Worm (Caenorhabditis elegans) whole organism, mixed stage, embryonic: ENCODE measurements around the gene C31H2.14.
A peak's percentile ranks its signal among the peaks of the same experiment; 100 is the strongest.

Experiments
- M03D4.4 ChIP-seq: sonication (generic microtip); optimal IDR thresholded peaks from 2 replicates; lab custom pipeline; 2017; ENCODE audit warnings: mild to moderate bottlenecking, missing genetic modification characterization, missing compliant biosample characterization
- blmp-1 ChIP-seq: fragments of 150-350 bp; optimal IDR thresholded peaks from 2 replicates; lab custom pipeline; 2014; ENCODE audit warnings: missing biosample characterization, missing genetic modification characterization
- ceh-39 ChIP-seq: fragments of 150-350 bp; optimal IDR thresholded peaks from 2 replicates; lab custom pipeline; 2014; ENCODE audit warnings: missing biosample characterization, missing genetic modification characterization
- ceh-43 ChIP-seq: fragments of 200-800 bp; sonication (Bioruptor generic); optimal IDR thresholded peaks from 2 replicates; lab custom pipeline; 2018; ENCODE audit warnings: mild to moderate bottlenecking, missing genetic modification characterization, moderate library complexity, missing compliant biosample characterization
- ces-1 ChIP-seq: fragments of 150-350 bp; optimal IDR thresholded peaks from 2 replicates; lab custom pipeline; 2014; ENCODE audit warnings: missing biosample characterization, missing genetic modification reagents, missing genetic modification characterization
- cnd-1 ChIP-seq: fragments of 200-800 bp; sonication (Bioruptor generic); optimal IDR thresholded peaks from 2 replicates; lab custom pipeline; 2018; ENCODE audit warnings: mild to moderate bottlenecking, missing genetic modification characterization, missing compliant biosample characterization
- drap-1 ChIP-seq: fragments of 200-800 bp; sonication (Bioruptor generic); optimal IDR thresholded peaks from 3 replicates; lab custom pipeline; 2018; ENCODE audit warnings: mild to moderate bottlenecking, missing genetic modification characterization, missing compliant biosample characterization
- elt-1 ChIP-seq: sonication (generic microtip); optimal IDR thresholded peaks from 2 replicates; lab custom pipeline; 2017; ENCODE audit warnings: missing genetic modification characterization, mild to moderate bottlenecking, missing compliant biosample characterization, antibody characterized with exemption, moderate library complexity, borderline replicate concordance; ENCODE audit not compliant: insufficient read depth
- elt-3 ChIP-seq: fragments of 150-350 bp; optimal IDR thresholded peaks from 2 replicates; lab custom pipeline; 2014; ENCODE audit warnings: missing biosample characterization, missing genetic modification characterization
- flh-1 ChIP-seq: fragments of 200-800 bp; sonication (Bioruptor generic); optimal IDR thresholded peaks from 2 replicates; lab custom pipeline; 2018; ENCODE audit warnings: mild to moderate bottlenecking, missing genetic modification characterization, moderate library complexity, missing compliant biosample characterization
- ham-2 ChIP-seq: fragments of 200-800 bp; sonication (Bioruptor generic); optimal IDR thresholded peaks from 2 replicates; lab custom pipeline; 2018; ENCODE audit warnings: mild to moderate bottlenecking, missing genetic modification characterization, missing compliant biosample characterization
- hlh-1 ChIP-seq: fragments of 150-350 bp; optimal IDR thresholded peaks from 2 replicates; lab custom pipeline; 2014; ENCODE audit warnings: missing biosample characterization, missing genetic modification reagents, missing genetic modification characterization
- lin-13 ChIP-seq: fragments of 150-350 bp; optimal IDR thresholded peaks from 2 replicates; lab custom pipeline; 2014; ENCODE audit warnings: missing biosample characterization, missing genetic modification characterization
- lin-32 ChIP-seq: fragments of 200-800 bp; sonication (Bioruptor generic); optimal IDR thresholded peaks from 2 replicates; lab custom pipeline; 2018; ENCODE audit warnings: mild to moderate bottlenecking, missing genetic modification characterization, missing compliant biosample characterization
- lsy-2 ChIP-seq: fragments of 150-350 bp; optimal IDR thresholded peaks from 2 replicates; lab custom pipeline; 2014; ENCODE audit warnings: missing biosample characterization, missing genetic modification characterization
- mab-5 ChIP-seq: fragments of 150-350 bp; optimal IDR thresholded peaks from 2 replicates; lab custom pipeline; 2014; ENCODE audit warnings: missing biosample characterization, missing genetic modification characterization
- mep-1 ChIP-seq: fragments of 150-350 bp; optimal IDR thresholded peaks from 2 replicates; lab custom pipeline; 2017; ENCODE audit warnings: missing biosample characterization, missing genetic modification reagents, missing genetic modification characterization, inconsistent platforms
- mls-2 ChIP-seq: sonication (generic microtip); optimal IDR thresholded peaks from 2 replicates; lab custom pipeline; 2016; ENCODE audit warnings: mild to moderate bottlenecking, missing genetic modification characterization, moderate library complexity, missing compliant biosample characterization
- nhr-12 ChIP-seq: fragments of 150-350 bp; optimal IDR thresholded peaks from 2 replicates; lab custom pipeline; 2014; ENCODE audit warnings: missing biosample characterization, missing genetic modification characterization
- nhr-237 ChIP-seq: fragments of 150-350 bp; optimal IDR thresholded peaks from 2 replicates; lab custom pipeline; 2014; ENCODE audit warnings: missing biosample characterization, missing genetic modification characterization
- nhr-28 ChIP-seq: fragments of 150-350 bp; optimal IDR thresholded peaks from 2 replicates; lab custom pipeline; 2014; ENCODE audit warnings: missing biosample characterization, missing genetic modification characterization
- nhr-76 ChIP-seq: sonication (generic microtip); optimal IDR thresholded peaks from 2 replicates; lab custom pipeline; 2017; ENCODE audit warnings: missing biosample characterization, missing genetic modification characterization
- pha-4 ChIP-seq: fragments of 150-350 bp; optimal IDR thresholded peaks from 2 replicates; lab custom pipeline; 2018; ENCODE audit warnings: missing biosample characterization, missing genetic modification reagents, missing genetic modification characterization
- sem-2 ChIP-seq: fragments of 200-800 bp; sonication (Bioruptor generic); optimal IDR thresholded peaks from 2 replicates; lab custom pipeline; 2018; ENCODE audit warnings: mild to moderate bottlenecking, missing genetic modification characterization, missing compliant biosample characterization
- snpc-4 ChIP-seq: fragments of 150-350 bp; optimal IDR thresholded peaks from 2 replicates; lab custom pipeline; 2014; ENCODE audit warnings: missing biosample characterization, missing genetic modification characterization
- sptf-1 ChIP-seq: sonication (generic microtip); optimal IDR thresholded peaks from 2 replicates; lab custom pipeline; 2017; ENCODE audit warnings: mild to moderate bottlenecking, missing genetic modification characterization, moderate library complexity, missing compliant biosample characterization
- tbx-8 ChIP-seq: fragments of 200-800 bp; sonication (Bioruptor generic); optimal IDR thresholded peaks from 2 replicates; lab custom pipeline; 2018; ENCODE audit warnings: mild to moderate bottlenecking, missing genetic modification characterization, moderate library complexity, missing compliant biosample characterization
- unc-120 ChIP-seq: sonication (generic microtip); optimal IDR thresholded peaks from 2 replicates; lab custom pipeline; 2017; ENCODE audit warnings: missing genetic modification characterization, missing compliant biosample characterization; ENCODE audit not compliant: poor library complexity, severe bottlenecking
- unc-39 ChIP-seq: fragments of 150-350 bp; optimal IDR thresholded peaks from 2 replicates; lab custom pipeline; 2014; ENCODE audit warnings: missing biosample characterization, missing genetic modification characterization
- unc-62 ChIP-seq: fragments of 150-350 bp; optimal IDR thresholded peaks from 2 replicates; lab custom pipeline; 2014; ENCODE audit warnings: missing biosample characterization, missing genetic modification reagents, missing genetic modification characterization
- zip-8 ChIP-seq: fragments of 150-350 bp; optimal IDR thresholded peaks from 2 replicates; lab custom pipeline; 2014; ENCODE audit warnings: missing biosample characterization, missing genetic modification characterization
- ztf-11 ChIP-seq: fragments of 150-350 bp; optimal IDR thresholded peaks from 2 replicates; lab custom pipeline; 2014; ENCODE audit warnings: missing biosample characterization, missing genetic modification characterization

Gene C31H2.14

DNA sequence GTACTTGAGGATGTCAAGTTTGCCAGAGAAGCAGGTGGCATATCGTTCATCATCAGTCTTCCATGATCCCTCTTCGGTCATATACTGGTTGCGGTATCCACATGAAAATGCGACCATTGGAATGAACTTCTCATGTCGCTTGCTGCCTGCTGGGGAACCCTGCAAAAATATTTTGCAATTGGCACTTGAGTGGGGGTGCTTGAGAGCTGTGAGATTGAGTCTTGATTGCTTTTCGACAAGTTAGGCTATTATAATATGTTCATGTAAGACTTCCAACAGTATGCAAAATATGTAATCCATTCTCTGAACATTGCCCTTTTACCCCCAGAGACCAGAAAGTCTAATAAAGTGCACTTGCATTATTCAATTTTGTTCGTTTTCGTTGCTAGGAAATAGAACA, 31.8 kb upstream of the C31H2.14 start:
- TF ChIP-seq zip-8 (tag; lab: Kevin White, UChicago) (no peak), unc-39 (tag; lab: Kevin White, UChicago) (no peak), sptf-1 (tag; lab: Kevin White, UChicago) (no peak), ztf-11 (tag; lab: Kevin White, UChicago) (no peak), drap-1 (GFP tag; lab: Kevin White, UChicago) (no peak), flh-1 (GFP tag; lab: Kevin White, UChicago) (no peak), blmp-1 (tag; lab: Kevin White, UChicago) (no peak), M03D4.4 (tag; lab: Kevin White, UChicago) (no peak), nhr-12 (no peak), mls-2 (tag; lab: Kevin White, UChicago) (no peak), nhr-237 (tag; lab: Kevin White, UChicago) (no peak), ces-1 (GFP tag; lab: Kevin White, UChicago) (no peak), elt-3 (tag; lab: Kevin White, UChicago) (no peak), nhr-28 (tag; lab: Kevin White, UChicago) (no peak), mep-1 (tag; lab: Kevin White, UChicago) (no peak), unc-120 (tag; lab: Kevin White, UChicago) (no peak), unc-62 (GFP tag; lab: Kevin White, UChicago) (no peak)

DNA sequence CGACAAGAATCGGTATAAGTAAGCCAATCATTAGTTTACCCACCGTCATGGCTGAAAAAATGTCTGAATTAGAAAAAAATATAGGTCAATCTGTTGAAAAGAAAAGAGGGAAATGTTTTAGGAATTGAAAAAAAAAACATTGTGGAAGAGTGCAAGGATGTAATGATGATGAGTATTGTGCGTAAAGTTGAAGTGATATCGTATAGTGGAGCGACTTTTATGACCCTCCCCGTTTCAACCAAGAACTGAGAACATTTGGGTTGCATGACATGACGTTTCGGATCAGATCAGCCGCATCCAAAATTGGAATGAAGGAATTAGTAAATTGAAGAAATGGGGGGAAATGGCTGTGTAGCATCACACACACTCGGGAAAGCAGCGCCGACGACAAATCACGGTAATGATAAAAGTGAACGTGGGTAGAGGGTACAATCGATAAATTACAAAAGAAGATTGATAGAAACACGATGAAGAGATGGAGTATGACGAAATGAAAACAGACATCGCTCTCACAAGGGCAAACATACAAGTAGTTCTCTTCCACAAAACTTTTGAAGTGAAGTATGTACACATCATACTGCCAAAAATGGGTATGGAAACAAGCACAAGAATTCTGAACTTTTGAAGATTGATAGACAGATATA, 31.1 kb upstream of the C31H2.14 start, which contains the start of gene apl-1:
apl-1 (minus strand) TSS at position 51 of the 644 bp plus-strand sequence.
- no peak for TF ChIP-seq nhr-237 (tag; lab: Kevin White, UChicago)
- TF ChIP-seq lin-32 (GFP tag; lab: Kevin White, UChicago) = no peak
- no peak for TF ChIP-seq tbx-8
- no peak for TF ChIP-seq ham-2 (GFP tag; lab: Kevin White, UChicago)
- TF ChIP-seq snpc-4 = no peak
- TF ChIP-seq mep-1 (tag; lab: Kevin White, UChicago) = no peak
- TF ChIP-seq blmp-1 (tag; lab: Kevin White, UChicago) = no peak
- no peak for TF ChIP-seq unc-62 (GFP tag; lab: Kevin White, UChicago)
- TF ChIP-seq mab-5 (tag; lab: Kevin White, UChicago) = no peak
- no peak for TF ChIP-seq ztf-11 (tag; lab: Kevin White, UChicago)
- TF ChIP-seq ceh-43 (GFP tag; lab: Kevin White, UChicago) = no peak
- no peak for TF ChIP-seq nhr-12
- TF ChIP-seq hlh-1 (tag; lab: Kevin White, UChicago) = no peak

DNA sequence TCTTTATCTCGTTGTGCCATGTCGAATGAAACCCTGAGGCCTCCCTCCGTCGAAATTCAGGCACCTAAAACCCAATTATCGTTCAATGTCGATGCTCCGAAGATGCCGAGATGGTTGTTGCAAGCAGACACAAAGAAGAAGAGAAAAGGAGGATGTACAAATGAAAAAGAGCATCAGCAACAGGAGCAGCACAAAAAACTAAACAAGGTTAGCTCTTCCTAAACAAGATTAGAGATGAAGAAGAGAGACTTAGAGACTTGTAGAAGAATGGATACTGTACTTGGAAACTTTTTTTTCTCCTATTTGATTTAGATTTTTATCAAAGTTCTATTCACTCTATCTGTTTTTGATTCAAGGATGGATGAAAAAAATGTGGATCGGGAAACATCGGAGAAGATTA, 30.4 kb upstream of the C31H2.14 start:
- TF ChIP-seq ces-1 (GFP tag; lab: Kevin White, UChicago) = peak; percentile 95
- no peak for TF ChIP-seq ztf-11 (tag; lab: Kevin White, UChicago)

DNA sequence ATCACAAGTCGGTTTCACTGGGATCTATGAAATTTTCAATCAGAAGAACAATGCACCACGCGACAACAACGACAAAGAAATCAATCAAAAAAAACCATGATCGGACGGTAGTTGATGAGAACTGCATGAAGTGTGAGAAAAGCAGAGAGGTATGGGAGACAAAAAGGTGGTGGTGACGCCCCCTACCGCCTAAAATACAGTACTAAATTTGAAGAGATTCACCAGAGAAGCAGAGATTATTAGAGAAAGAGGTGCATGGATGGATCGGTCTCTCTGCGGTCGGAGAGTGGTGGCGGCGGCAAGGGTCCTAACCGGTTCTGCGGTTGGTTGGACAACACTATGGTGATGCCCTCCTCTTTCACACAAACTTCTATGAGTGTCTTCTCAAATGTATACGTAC, 28.8 kb upstream of the C31H2.14 start:
- TF ChIP-seq nhr-237 (tag; lab: Kevin White, UChicago) (peak; percentile 24), pha-4 (tag; lab: Kevin White, UChicago) (peak; percentile 24), elt-1 (no peak), hlh-1 (tag; lab: Kevin White, UChicago) (no peak), lsy-2 (tag; lab: Kevin White, UChicago) (peak; percentile 17)
- TF ChIP-seq, all 35 proteins: peak for 3

DNA sequence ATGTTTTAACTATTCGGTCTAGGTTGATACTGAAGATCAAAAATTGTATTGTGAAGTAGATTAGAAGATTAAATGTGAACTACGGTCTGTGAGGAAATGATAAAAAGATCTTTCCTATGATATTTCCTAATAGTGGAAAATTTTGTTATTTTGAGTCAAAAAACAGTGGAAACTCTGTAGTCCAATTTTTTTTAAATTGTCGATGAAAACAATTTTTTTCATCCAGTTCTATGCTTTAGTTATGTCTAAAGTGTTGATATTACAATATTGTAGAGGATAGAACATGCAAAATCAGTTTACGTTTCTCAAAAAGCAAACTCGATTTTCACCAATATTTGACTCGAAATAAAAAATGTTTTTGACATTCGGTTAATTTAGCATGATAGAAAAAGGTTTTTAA, 28.3 kb upstream of the C31H2.14 start:
- TF ChIP-seq ceh-39 (no peak), nhr-76 (tag; lab: Kevin White, UChicago) (no peak), unc-62 (GFP tag; lab: Kevin White, UChicago) (no peak), mls-2 (tag; lab: Kevin White, UChicago) (no peak), cnd-1 (no peak), flh-1 (GFP tag; lab: Kevin White, UChicago) (no peak), sem-2 (GFP tag; lab: Kevin White, UChicago) (no peak), nhr-28 (tag; lab: Kevin White, UChicago) (no peak), lin-13 (tag; lab: Kevin White, UChicago) (no peak)
